Fruit fly (Drosophila melanogaster) whole organism, embryonic: ENCODE data around the gene CG1774.
A peak's percentile ranks its signal among the peaks of the same experiment; 100 is the strongest.

Experiments
- C15 ChIP-seq: fragments of 200-800 bp; sonication (Bioruptor generic); IDR thresholded peaks from 3 replicates; pipeline ENCODE4 v1.3.6; 2022; ENCODE audit warnings: missing biosample characterization, missing genetic modification characterization
- CG10274 ChIP-seq: fragments of 200-800 bp; sonication (Bioruptor generic); optimal IDR thresholded peaks from 3 replicates; lab custom pipeline; 2017; ENCODE audit warnings: missing biosample characterization, mild to moderate bottlenecking, missing genetic modification characterization
- CG10979 ChIP-seq: fragments of 200-800 bp; sonication (Bioruptor generic); optimal IDR thresholded peaks from 2 replicates; lab custom pipeline; 2018; ENCODE audit warnings: missing biosample characterization, mild to moderate bottlenecking, missing genetic modification characterization, moderate library complexity
- CG12744 ChIP-seq: fragments of 200-800 bp; sonication (Bioruptor generic); optimal IDR thresholded peaks from 2 replicates; lab custom pipeline; 2016; ENCODE audit warnings: missing biosample characterization, missing genetic modification characterization
- CG15073 ChIP-seq: fragments of 200-800 bp; sonication (Bioruptor generic); optimal IDR thresholded peaks from 2 replicates; lab custom pipeline; 2016; ENCODE audit warnings: missing biosample characterization, missing genetic modification characterization
- CG17186 ChIP-seq: fragments of 200-800 bp; sonication (Bioruptor generic); optimal IDR thresholded peaks from 3 replicates; lab custom pipeline; 2017; ENCODE audit warnings: missing biosample characterization, missing genetic modification reagents, missing genetic modification characterization
- CG17385 ChIP-seq: fragments of 200-800 bp; sonication (Bioruptor generic); optimal IDR thresholded peaks from 3 replicates; lab custom pipeline; 2018; ENCODE audit warnings: missing biosample characterization, mild to moderate bottlenecking, missing genetic modification characterization
- CG2116 ChIP-seq: fragments of 200-800 bp; sonication (Bioruptor generic); optimal IDR thresholded peaks from 3 replicates; lab custom pipeline; 2018; ENCODE audit warnings: missing biosample characterization, mild to moderate bottlenecking, missing genetic modification characterization
- CG2120 ChIP-seq: fragments of 200-800 bp; sonication (Bioruptor generic); optimal IDR thresholded peaks from 3 replicates; lab custom pipeline; 2016; ENCODE audit warnings: missing biosample characterization, missing genetic modification characterization
- CG3281 ChIP-seq: fragments of 200-800 bp; sonication (Bioruptor generic); optimal IDR thresholded peaks from 3 replicates; lab custom pipeline; 2017; ENCODE audit warnings: missing biosample characterization, mild to moderate bottlenecking, missing genetic modification characterization
- CG33557 ChIP-seq: fragments of 200-800 bp; sonication (Bioruptor generic); optimal IDR thresholded peaks from 2 replicates; lab custom pipeline; 2019; ENCODE audit warnings: missing biosample characterization, mild to moderate bottlenecking, missing genetic modification characterization, moderate library complexity
- CG3995 ChIP-seq: fragments of 200-800 bp; sonication (Bioruptor generic); optimal IDR thresholded peaks from 3 replicates; lab custom pipeline; 2016; ENCODE audit warnings: missing biosample characterization, missing genetic modification characterization
- CG4328 ChIP-seq: fragments of 200-800 bp; sonication (Bioruptor generic); optimal IDR thresholded peaks from 3 replicates; lab custom pipeline; 2017; ENCODE audit warnings: missing biosample characterization, missing genetic modification reagents, missing genetic modification characterization
- CG7271 ChIP-seq: fragments of 200-800 bp; sonication (Bioruptor generic); optimal IDR thresholded peaks from 2 replicates; lab custom pipeline; 2018; ENCODE audit warnings: missing biosample characterization, mild to moderate bottlenecking, missing genetic modification characterization, moderate library complexity
- CG7987 ChIP-seq: fragments of 200-800 bp; sonication (Bioruptor generic); optimal IDR thresholded peaks from 2 replicates; lab custom pipeline; 2018; ENCODE audit warnings: missing biosample characterization, mild to moderate bottlenecking, missing genetic modification characterization, moderate library complexity
- CG8290 ChIP-seq, 3 experiments: fragments of 200-800 bp; sonication (Bioruptor generic); optimal IDR thresholded peaks; 2 replicates each; lab custom pipeline; 2016 to 2019; ENCODE audit warnings: missing biosample characterization in 3 of 3, missing genetic modification characterization in 3 of 3, mild to moderate bottlenecking in 2 of 3, moderate library complexity in 1 of 3
- Deaf1 ChIP-seq: fragments of 200-800 bp; optimal IDR thresholded peaks from 3 replicates; lab custom pipeline; 2019; ENCODE audit warnings: missing biosample characterization, mild to moderate bottlenecking, missing genetic modification characterization, moderate library complexity
- Hr3 ChIP-seq: fragments of 200-800 bp; sonication (Bioruptor generic); optimal IDR thresholded peaks from 3 replicates; lab custom pipeline; 2016; ENCODE audit warnings: missing biosample characterization, missing genetic modification characterization
- Hsf ChIP-seq: fragments of 200-800 bp; sonication (Bioruptor generic); optimal IDR thresholded peaks from 3 replicates; lab custom pipeline; 2016; ENCODE audit warnings: missing biosample characterization, missing genetic modification characterization
- Med ChIP-seq: fragments of 200-800 bp; sonication (Bioruptor generic); peaks from one replicate; lab custom pipeline; 2016; ENCODE audit warnings: missing biosample characterization, missing genetic modification characterization, mild to moderate bottlenecking, inconsistent platforms, moderate library complexity
- Nf-YC ChIP-seq: fragments of 200-800 bp; optimal IDR thresholded peaks from 3 replicates; lab custom pipeline; 2019; ENCODE audit warnings: missing biosample characterization, mild to moderate bottlenecking, missing genetic modification characterization, moderate library complexity
- Poxn ChIP-seq: fragments of 200-800 bp; sonication (Bioruptor generic); IDR thresholded peaks from 2 replicates; pipeline ENCODE4 v1.3.6; 2022; ENCODE audit warnings: missing biosample characterization, missing genetic modification characterization
- Ravus ChIP-seq: fragments of 200-800 bp; sonication (Bioruptor generic); IDR thresholded peaks from 2 replicates; pipeline ENCODE4 v1.3.6; 2022; ENCODE audit warnings: missing biosample characterization, missing genetic modification characterization
- Scr ChIP-seq: fragments of 200-800 bp; sonication (Bioruptor generic); IDR thresholded peaks from 2 replicates; pipeline ENCODE4 v1.3.6; 2022; ENCODE audit warnings: missing biosample characterization, missing genetic modification characterization; ENCODE audit not compliant: partially characterized antibody
- bbx ChIP-seq: fragments of 200-800 bp; sonication (Bioruptor generic); IDR thresholded peaks from 2 replicates; pipeline ENCODE4 v1.3.6; 2022; ENCODE audit warnings: missing biosample characterization, missing genetic modification characterization; ENCODE audit not compliant: partially characterized antibody
- bowl ChIP-seq: fragments of 200-800 bp; sonication (Bioruptor generic); IDR thresholded peaks from 2 replicates; pipeline ENCODE4 v1.3.6; 2022; ENCODE audit warnings: missing biosample characterization, missing genetic modification characterization
- cato ChIP-seq: fragments of 200-800 bp; sonication (Bioruptor generic); optimal IDR thresholded peaks from 2 replicates; lab custom pipeline; 2016; ENCODE audit warnings: missing biosample characterization, missing genetic modification characterization, borderline replicate concordance
- cg ChIP-seq: fragments of 200-800 bp; sonication (Bioruptor generic); optimal IDR thresholded peaks from 3 replicates; lab custom pipeline; 2019; ENCODE audit warnings: missing biosample characterization, mild to moderate bottlenecking, missing genetic modification characterization, moderate library complexity
- crc ChIP-seq: fragments of 200-800 bp; sonication (Bioruptor generic); optimal IDR thresholded peaks from 2 replicates; lab custom pipeline; 2016; ENCODE audit warnings: missing biosample characterization, missing genetic modification characterization
- crol ChIP-seq: fragments of 200-800 bp; sonication (Bioruptor generic); IDR thresholded peaks from 2 replicates; pipeline ENCODE4 v1.3.6; 2022; ENCODE audit warnings: missing biosample characterization, missing genetic modification characterization
- dmrt99B ChIP-seq: fragments of 200-800 bp; sonication (Bioruptor generic); optimal IDR thresholded peaks from 2 replicates; lab custom pipeline; 2018; ENCODE audit warnings: missing biosample characterization, mild to moderate bottlenecking, missing genetic modification characterization, moderate library complexity
- eyg ChIP-seq: fragments of 200-800 bp; sonication (Bioruptor generic); optimal IDR thresholded peaks from 3 replicates; lab custom pipeline; 2016; ENCODE audit warnings: missing biosample characterization, missing genetic modification characterization
- gce ChIP-seq: fragments of 200-800 bp; sonication (Bioruptor generic); IDR thresholded peaks from 3 replicates; pipeline ENCODE4 v1.3.6; 2022; ENCODE audit warnings: missing biosample characterization, missing genetic modification characterization
- gem ChIP-seq: fragments of 200-800 bp; sonication (Bioruptor generic); optimal IDR thresholded peaks from 2 replicates; lab custom pipeline; 2019; ENCODE audit warnings: missing biosample characterization, mild to moderate bottlenecking, missing genetic modification characterization, moderate library complexity
- jing ChIP-seq: fragments of 200-800 bp; sonication (Bioruptor generic); optimal IDR thresholded peaks from 2 replicates; lab custom pipeline; 2018; ENCODE audit warnings: missing biosample characterization, mild to moderate bottlenecking, missing genetic modification characterization
- kay ChIP-seq: fragments of 200-800 bp; sonication (Bioruptor generic); optimal IDR thresholded peaks from 2 replicates; lab custom pipeline; 2016; ENCODE audit warnings: missing biosample characterization, missing genetic modification characterization
- lilli ChIP-seq: fragments of 200-800 bp; sonication (Bioruptor generic); optimal IDR thresholded peaks from 3 replicates; lab custom pipeline; 2016; ENCODE audit warnings: missing biosample characterization, missing genetic modification characterization
- luna ChIP-seq: fragments of 200-800 bp; sonication (Bioruptor generic); optimal IDR thresholded peaks from 2 replicates; lab custom pipeline; 2016; ENCODE audit warnings: missing biosample characterization, missing genetic modification characterization
- mam ChIP-seq: fragments of 200-800 bp; sonication (Bioruptor generic); optimal IDR thresholded peaks from 3 replicates; lab custom pipeline; 2016; ENCODE audit warnings: missing biosample characterization, missing genetic modification characterization
- nau ChIP-seq: fragments of 200-800 bp; sonication (Bioruptor generic); optimal IDR thresholded peaks from 3 replicates; lab custom pipeline; 2017; ENCODE audit warnings: missing biosample characterization, mild to moderate bottlenecking, missing genetic modification characterization, missing genetic modification reagents
- nerfin-1 ChIP-seq: fragments of 200-800 bp; sonication (Bioruptor generic); optimal IDR thresholded peaks from 3 replicates; lab custom pipeline; 2019; ENCODE audit warnings: missing biosample characterization, mild to moderate bottlenecking, missing genetic modification characterization, moderate library complexity
- pb ChIP-seq: fragments of 200-800 bp; sonication (Bioruptor generic); optimal IDR thresholded peaks from 3 replicates; lab custom pipeline; 2016; ENCODE audit warnings: missing biosample characterization, missing genetic modification characterization
- phol ChIP-seq: fragments of 200-800 bp; sonication (Bioruptor generic); optimal IDR thresholded peaks from 3 replicates; lab custom pipeline; 2018; ENCODE audit warnings: missing biosample characterization, mild to moderate bottlenecking, missing genetic modification characterization, moderate library complexity
- pita ChIP-seq: fragments of 200-800 bp; sonication (Bioruptor generic); optimal IDR thresholded peaks from 2 replicates; lab custom pipeline; 2017; ENCODE audit warnings: missing biosample characterization, mild to moderate bottlenecking, missing genetic modification characterization
- salm ChIP-seq: fragments of 200-800 bp; sonication (Bioruptor generic); optimal IDR thresholded peaks from 2 replicates; lab custom pipeline; 2018; ENCODE audit warnings: missing biosample characterization, mild to moderate bottlenecking, missing genetic modification characterization
- sens ChIP-seq: fragments of 200-800 bp; sonication (Bioruptor generic); peaks from one replicate; lab custom pipeline; 2016; ENCODE audit warnings: missing biosample characterization, missing genetic modification characterization
- sim ChIP-seq: fragments of 200-800 bp; sonication (Bioruptor generic); IDR thresholded peaks from 2 replicates; pipeline ENCODE4 v1.3.6; 2022; ENCODE audit warnings: missing biosample characterization, missing genetic modification characterization
- tap ChIP-seq: fragments of 200-800 bp; optimal IDR thresholded peaks from 3 replicates; lab custom pipeline; 2019; ENCODE audit warnings: missing biosample characterization, mild to moderate bottlenecking, missing genetic modification characterization, moderate library complexity
- tio ChIP-seq: fragments of 200-800 bp; sonication (Bioruptor generic); optimal IDR thresholded peaks from 2 replicates; lab custom pipeline; 2017; ENCODE audit warnings: missing biosample characterization, missing genetic modification characterization, inconsistent platforms

The CG1774 gene

DNA sequence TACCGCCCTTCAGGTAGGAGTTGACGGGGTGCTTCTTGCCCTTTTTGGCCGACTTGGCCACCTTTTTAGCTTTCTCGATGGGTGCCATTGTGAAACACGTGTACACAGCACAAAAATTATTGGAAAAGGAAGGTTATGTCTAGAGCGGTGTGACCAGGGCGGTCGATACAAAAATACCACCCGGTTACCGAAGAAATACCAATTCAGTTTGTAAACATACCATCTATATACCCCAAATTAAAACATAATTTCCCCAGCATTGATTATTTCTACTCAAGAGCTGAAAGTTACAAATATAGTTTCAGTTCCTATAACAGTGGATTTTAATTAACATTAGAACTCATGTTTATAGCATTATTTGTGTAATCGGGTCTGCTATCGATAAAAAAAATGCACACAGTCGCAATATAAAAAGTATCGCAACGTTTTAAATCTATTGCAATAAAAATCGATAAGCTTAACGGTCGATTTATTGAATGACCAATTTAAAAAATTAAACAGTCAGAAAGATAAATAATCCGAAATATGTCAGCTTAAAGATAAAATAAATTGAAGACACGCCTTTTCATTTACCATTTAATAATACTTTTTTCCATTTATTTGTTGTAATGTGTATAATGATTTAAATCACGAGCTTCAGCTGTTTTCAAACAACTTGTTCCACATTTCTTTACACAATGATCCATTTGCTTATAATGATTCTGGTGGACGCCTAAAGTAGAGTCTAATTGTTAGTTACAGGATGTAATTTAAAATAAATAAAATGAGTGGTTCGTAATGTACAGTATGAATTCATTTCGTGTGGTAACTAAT, 3.7 kb downstream of the CG1774 start, which contains the start of gene RpL6 (continued):
- TF ChIP-seq dmrt99B (tag; lab: Kevin White, UChicago) (no peak), lilli (peak; percentile 40), mam (GFP tag; lab: Kevin White, UChicago) (no peak), nerfin-1 (tag; lab: Kevin White, UChicago) (no peak), CG17186 (GFP tag; lab: Kevin White, UChicago) (peak; percentile 36), CG2120 (peak; percentile 9), CG2116 (GFP tag; lab: Kevin White, UChicago) (peak; percentile 99), CG7271 (tag; lab: Kevin White, UChicago) (peak; percentile 34), tap (tag; lab: Kevin White, UChicago) (peak; percentile 29), CG7987 (GFP tag; lab: Kevin White, UChicago) (peak; percentile 57), Poxn (GFP tag; lab: Robert Waterston, UW) (no peak), pb (GFP tag; lab: Kevin White, UChicago) (no peak), cato (GFP tag; lab: Kevin White, UChicago) (no peak), crc (no peak), crol (GFP tag; lab: Robert Waterston, UW) (no peak), C15 (GFP tag; lab: Robert Waterston, UW) (no peak), bowl (no peak), pita (GFP tag; lab: Kevin White, UChicago) (no peak), Deaf1 (tag; lab: Kevin White, UChicago) (no peak), CG3995 (no peak), CG15073 (GFP tag; lab: Kevin White, UChicago) (no peak), sim (GFP tag; lab: Robert Waterston, UW) (no peak), CG33557 (peak; percentile 46), CG4328 (GFP tag; lab: Kevin White, UChicago) (peak; percentile 12), tio (no peak), gem (tag; lab: Kevin White, UChicago) (no peak), Nf-YC (tag; lab: Kevin White, UChicago) (peak; percentile 33), salm (tag; lab: Kevin White, UChicago) (peak; percentile 4), luna (GFP tag; lab: Kevin White, UChicago) (no peak), Hsf (GFP tag; lab: Kevin White, UChicago) (peak; percentile 30), CG10979 (tag; lab: Kevin White, UChicago) (peak; percentile 26), CG3281 (GFP tag; lab: Kevin White, UChicago) (peak; percentile 27), CG17385 (peak; percentile 12), CG8290 (GFP tag; optimal IDR thresholded peaks at IDR 0.05; lab: Kevin White, UChicago) (peak; percentile 34), CG8290 (tag; optimal IDR thresholded peaks at IDR 0.05; lab: Kevin White, UChicago) (peak in 1 of 2 experiments; percentile 45), cg (no peak), eyg (no peak), bbx (peak; percentile 72), CG12744 (no peak), jing (GFP tag; lab: Kevin White, UChicago) (no peak), Ravus (GFP tag; lab: Robert Waterston, UW) (no peak), gce (GFP tag; lab: Robert Waterston, UW) (no peak), kay (GFP tag; lab: Kevin White, UChicago) (no peak), Hr3 (GFP tag; lab: Kevin White, UChicago) (peak; percentile 15), Med (peak; percentile 82), sens (peak; percentile 75), CG10274 (GFP tag; lab: Kevin White, UChicago) (no peak), nau (no peak), Scr (GFP tag; lab: Robert Waterston, UW) (peak; percentile 83), phol (tag; lab: Kevin White, UChicago) (peak; percentile 37)
